Fruit fly (Drosophila melanogaster) whole organism, embryonic: ENCODE data around the gene CG32483.

Source experiments
- Abd-B ChIP-seq: fragments of 200-800 bp; sonication (Bioruptor generic); optimal IDR thresholded peaks from 2 replicates; lab custom pipeline; 2018; ENCODE audit warnings: missing biosample characterization, mild to moderate bottlenecking, missing genetic modification characterization, moderate library complexity
- CG10267 ChIP-seq: fragments of 200-800 bp; sonication (Bioruptor generic); optimal IDR thresholded peaks from 2 replicates; lab custom pipeline; 2018; ENCODE audit warnings: missing biosample characterization, mild to moderate bottlenecking, missing genetic modification characterization, moderate library complexity
- CG10321 ChIP-seq: fragments of 200-800 bp; sonication (Bioruptor generic); IDR thresholded peaks from 2 replicates; pipeline ENCODE4 v1.3.6; 2022; ENCODE audit warnings: missing biosample characterization, missing genetic modification characterization
- CG10431 ChIP-seq: fragments of 200-800 bp; sonication (Bioruptor generic); optimal IDR thresholded peaks from 3 replicates; lab custom pipeline; 2018; ENCODE audit warnings: missing biosample characterization, mild to moderate bottlenecking, missing genetic modification characterization
- CG14710 ChIP-seq: fragments of 200-800 bp; sonication (Bioruptor generic); optimal IDR thresholded peaks from 3 replicates; lab custom pipeline; 2019; ENCODE audit warnings: missing biosample characterization, mild to moderate bottlenecking, missing genetic modification characterization, moderate library complexity
- CG16813 ChIP-seq: fragments of 200-800 bp; sonication (Bioruptor generic); IDR thresholded peaks from 3 replicates; pipeline ENCODE4 v1.3.6; 2022; ENCODE audit warnings: missing biosample characterization, missing genetic modification characterization; ENCODE audit not compliant: partially characterized antibody
- CG2202 ChIP-seq: fragments of 200-800 bp; sonication (Bioruptor generic); optimal IDR thresholded peaks from 2 replicates; lab custom pipeline; 2018; ENCODE audit warnings: missing biosample characterization, mild to moderate bottlenecking, missing genetic modification characterization
- CG30020 ChIP-seq: fragments of 200-800 bp; optimal IDR thresholded peaks from 2 replicates; lab custom pipeline; 2019; ENCODE audit warnings: missing biosample characterization, mild to moderate bottlenecking, missing genetic modification characterization, moderate library complexity
- CG33557 ChIP-seq: fragments of 200-800 bp; sonication (Bioruptor generic); optimal IDR thresholded peaks from 2 replicates; lab custom pipeline; 2019; ENCODE audit warnings: missing biosample characterization, mild to moderate bottlenecking, missing genetic modification characterization, moderate library complexity
- CG34224 ChIP-seq: fragments of 200-800 bp; sonication (Bioruptor generic); IDR thresholded peaks from 3 replicates; pipeline ENCODE4 v1.3.6; 2022; ENCODE audit warnings: missing biosample characterization, missing genetic modification characterization; ENCODE audit not compliant: partially characterized antibody
- CG3726 ChIP-seq: fragments of 200-800 bp; sonication (Bioruptor generic); IDR thresholded peaks from 3 replicates; pipeline ENCODE4, ENCODE4 v1.3.6; 2022; ENCODE audit warnings: missing biosample characterization, missing genetic modification characterization
- CG3838 ChIP-seq: fragments of 200-800 bp; sonication (Bioruptor generic); optimal IDR thresholded peaks from 3 replicates; lab custom pipeline; 2016; ENCODE audit warnings: missing biosample characterization, missing genetic modification characterization
- CG4360 ChIP-seq: fragments of 200-800 bp; sonication (Bioruptor generic); IDR thresholded peaks from 2 replicates; pipeline ENCODE4 v1.3.6; 2022; ENCODE audit warnings: missing biosample characterization, missing genetic modification characterization
- CG6272 ChIP-seq: fragments of 200-800 bp; sonication (Bioruptor generic); IDR thresholded peaks from 2 replicates; pipeline ENCODE4 v1.3.6; 2022; ENCODE audit warnings: missing biosample characterization, missing genetic modification characterization
- CG7357 ChIP-seq: fragments of 200-800 bp; sonication (Bioruptor generic); IDR thresholded peaks from 3 replicates; pipeline ENCODE4 v1.3.6; 2022; ENCODE audit warnings: missing biosample characterization, missing genetic modification characterization
- CG7372 ChIP-seq: fragments of 200-800 bp; sonication (Bioruptor generic); IDR thresholded peaks from 2 replicates; pipeline ENCODE4 v1.3.6; 2022; ENCODE audit warnings: missing biosample characterization, missing genetic modification characterization
- CG7745 ChIP-seq: fragments of 200-800 bp; sonication (Bioruptor generic); optimal IDR thresholded peaks from 2 replicates; lab custom pipeline; 2018; ENCODE audit warnings: missing biosample characterization, mild to moderate bottlenecking, missing genetic modification characterization, moderate library complexity
- CG7839 ChIP-seq: fragments of 200-800 bp; sonication (Bioruptor generic); optimal IDR thresholded peaks from 3 replicates; lab custom pipeline; 2018; ENCODE audit warnings: missing biosample characterization, mild to moderate bottlenecking, missing genetic modification characterization, moderate library complexity
- CG8290 ChIP-seq, 3 experiments: fragments of 200-800 bp; sonication (Bioruptor generic); optimal IDR thresholded peaks; 2 replicates each; lab custom pipeline; 2016 to 2019; ENCODE audit warnings: missing biosample characterization in 3 of 3, missing genetic modification characterization in 3 of 3, mild to moderate bottlenecking in 2 of 3, moderate library complexity in 1 of 3
- CG9437 ChIP-seq: fragments of 200-800 bp; sonication (Bioruptor generic); optimal IDR thresholded peaks from 2 replicates; lab custom pipeline; 2018; ENCODE audit warnings: missing biosample characterization, mild to moderate bottlenecking, missing genetic modification characterization
- CG9727 ChIP-seq: fragments of 200-800 bp; sonication (Bioruptor generic); optimal IDR thresholded peaks from 3 replicates; lab custom pipeline; 2017; ENCODE audit warnings: missing biosample characterization, mild to moderate bottlenecking, missing genetic modification characterization
- CrebB ChIP-seq: fragments of 200-800 bp; sonication (Bioruptor generic); optimal IDR thresholded peaks from 3 replicates; lab custom pipeline; 2018; ENCODE audit warnings: missing biosample characterization, mild to moderate bottlenecking, missing genetic modification characterization
- E2f2 ChIP-seq: fragments of 200-800 bp; sonication (Bioruptor generic); IDR thresholded peaks from 2 replicates; pipeline ENCODE4 v1.3.6; 2022; ENCODE audit warnings: missing biosample characterization, missing genetic modification characterization
- HHEX ChIP-seq: fragments of 200-800 bp; sonication (Bioruptor generic); optimal IDR thresholded peaks from 3 replicates; lab custom pipeline; 2017; ENCODE audit warnings: missing biosample characterization, mild to moderate bottlenecking, missing genetic modification characterization, missing genetic modification reagents
- Hr3 ChIP-seq: fragments of 200-800 bp; sonication (Bioruptor generic); optimal IDR thresholded peaks from 3 replicates; lab custom pipeline; 2016; ENCODE audit warnings: missing biosample characterization, missing genetic modification characterization
- NC2α ChIP-seq: fragments of 200-800 bp; sonication (Bioruptor generic); optimal IDR thresholded peaks from 2 replicates; lab custom pipeline; 2016; ENCODE audit warnings: missing biosample characterization, missing genetic modification characterization
- Nf-YA ChIP-seq: fragments of 200-800 bp; sonication (Bioruptor generic); IDR thresholded peaks from 2 replicates; pipeline ENCODE4 v1.3.6; 2022; ENCODE audit warnings: missing biosample characterization, missing genetic modification characterization
- Oli ChIP-seq: fragments of 200-800 bp; sonication (Bioruptor generic); optimal IDR thresholded peaks from 2 replicates; lab custom pipeline; 2018; ENCODE audit warnings: missing biosample characterization, mild to moderate bottlenecking, missing genetic modification characterization, moderate library complexity
- Optix ChIP-seq: fragments of 200-800 bp; sonication (Bioruptor generic); IDR thresholded peaks from 3 replicates; pipeline ENCODE4 v1.3.6; 2022; ENCODE audit warnings: missing biosample characterization, missing genetic modification characterization
- Stat92E ChIP-seq, 3 experiments: fragments of >200 bp in 2 of 3; fragments of 200-800 bp in 1 of 3; sonication (Bioruptor generic) in 1 of 3; optimal IDR thresholded peaks; 2 replicates each; lab custom pipeline; 2017 to 2019; ENCODE audit warnings: missing biosample characterization in 3 of 3, missing genetic modification characterization in 3 of 3, mild to moderate bottlenecking in 1 of 3, moderate library complexity in 1 of 3
- YL-1 ChIP-seq: fragments of 200-800 bp; sonication (Bioruptor generic); optimal IDR thresholded peaks from 3 replicates; lab custom pipeline; 2017; ENCODE audit warnings: missing biosample characterization, mild to moderate bottlenecking, missing genetic modification characterization
- abd-A ChIP-seq: fragments of 200-800 bp; sonication (Bioruptor generic); optimal IDR thresholded peaks from 3 replicates; lab custom pipeline; 2019; ENCODE audit warnings: missing biosample characterization, mild to moderate bottlenecking, missing genetic modification characterization, moderate library complexity
- amos ChIP-seq: fragments of 200-800 bp; sonication (Bioruptor generic); IDR thresholded peaks from 2 replicates; pipeline ENCODE4 v1.3.6; 2022; ENCODE audit warnings: missing biosample characterization, missing genetic modification characterization; ENCODE audit not compliant: partially characterized antibody
- bsh ChIP-seq, 2 experiments: fragments of 200-800 bp; sonication (Bioruptor generic); optimal IDR thresholded peaks; 2 replicates each; lab custom pipeline; 2017 to 2018; ENCODE audit warnings: mild to moderate bottlenecking in 2 of 2, missing biosample characterization in 2 of 2, missing genetic modification characterization in 2 of 2, moderate library complexity in 1 of 2
- gem ChIP-seq: fragments of 200-800 bp; sonication (Bioruptor generic); optimal IDR thresholded peaks from 2 replicates; lab custom pipeline; 2019; ENCODE audit warnings: missing biosample characterization, mild to moderate bottlenecking, missing genetic modification characterization, moderate library complexity
- gfzf ChIP-seq: fragments of 200-800 bp; sonication (Bioruptor generic); optimal IDR thresholded peaks from 2 replicates; lab custom pipeline; 2016; ENCODE audit warnings: missing biosample characterization, mild to moderate bottlenecking, missing genetic modification characterization, moderate library complexity
- kah ChIP-seq: fragments of 200-800 bp; sonication (Bioruptor generic); optimal IDR thresholded peaks from 2 replicates; lab custom pipeline; 2018; ENCODE audit warnings: missing biosample characterization, mild to moderate bottlenecking, missing genetic modification characterization
- ken ChIP-seq: fragments of 200-800 bp; sonication (Bioruptor generic); IDR thresholded peaks from 3 replicates; pipeline ENCODE4 v1.3.6; 2022; ENCODE audit warnings: missing biosample characterization, missing genetic modification characterization
- mam ChIP-seq: fragments of 200-800 bp; sonication (Bioruptor generic); optimal IDR thresholded peaks from 3 replicates; lab custom pipeline; 2016; ENCODE audit warnings: missing biosample characterization, missing genetic modification characterization
- nom ChIP-seq: fragments of 200-800 bp; sonication (Bioruptor generic); optimal IDR thresholded peaks from 2 replicates; lab custom pipeline; 2017; ENCODE audit warnings: missing biosample characterization, missing genetic modification characterization, mild to moderate bottlenecking, moderate library complexity, missing genetic modification reagents
- pita ChIP-seq: fragments of 200-800 bp; sonication (Bioruptor generic); optimal IDR thresholded peaks from 2 replicates; lab custom pipeline; 2017; ENCODE audit warnings: missing biosample characterization, mild to moderate bottlenecking, missing genetic modification characterization
- pum ChIP-seq: fragments of 200-800 bp; sonication (Bioruptor generic); optimal IDR thresholded peaks from 2 replicates; lab custom pipeline; 2016; ENCODE audit warnings: missing biosample characterization, missing genetic modification characterization
- pzg ChIP-seq: fragments of 200-800 bp; sonication (Bioruptor generic); optimal IDR thresholded peaks from 3 replicates; lab custom pipeline; 2018; ENCODE audit warnings: missing biosample characterization, mild to moderate bottlenecking, missing genetic modification characterization, moderate library complexity
- seq ChIP-seq: fragments of 200-800 bp; sonication (Bioruptor generic); IDR thresholded peaks from 2 replicates; pipeline ENCODE4 v1.3.6; 2022; ENCODE audit warnings: missing biosample characterization, missing genetic modification characterization
- slbo ChIP-seq: fragments of 200-800 bp; sonication (Bioruptor generic); IDR thresholded peaks from 2 replicates; pipeline ENCODE4 v1.3.6; 2022; ENCODE audit warnings: missing biosample characterization, missing genetic modification characterization
- sqz ChIP-seq: fragments of 200-800 bp; sonication (Bioruptor generic); optimal IDR thresholded peaks from 3 replicates; lab custom pipeline; 2018; ENCODE audit warnings: missing biosample characterization, mild to moderate bottlenecking, missing genetic modification characterization
- ssp ChIP-seq: fragments of 200-800 bp; sonication (Bioruptor generic); IDR thresholded peaks from 2 replicates; pipeline ENCODE4 v1.3.6; 2022; ENCODE audit warnings: missing biosample characterization, missing genetic modification characterization
- trem ChIP-seq: fragments of 200-800 bp; optimal IDR thresholded peaks from 3 replicates; lab custom pipeline; 2019; ENCODE audit warnings: missing biosample characterization, mild to moderate bottlenecking, missing genetic modification characterization, moderate library complexity
- tx ChIP-seq: fragments of 200-800 bp; sonication (Bioruptor generic); optimal IDR thresholded peaks from 2 replicates; lab custom pipeline; 2016; ENCODE audit warnings: missing biosample characterization, missing genetic modification characterization

Gene CG32483

DNA sequence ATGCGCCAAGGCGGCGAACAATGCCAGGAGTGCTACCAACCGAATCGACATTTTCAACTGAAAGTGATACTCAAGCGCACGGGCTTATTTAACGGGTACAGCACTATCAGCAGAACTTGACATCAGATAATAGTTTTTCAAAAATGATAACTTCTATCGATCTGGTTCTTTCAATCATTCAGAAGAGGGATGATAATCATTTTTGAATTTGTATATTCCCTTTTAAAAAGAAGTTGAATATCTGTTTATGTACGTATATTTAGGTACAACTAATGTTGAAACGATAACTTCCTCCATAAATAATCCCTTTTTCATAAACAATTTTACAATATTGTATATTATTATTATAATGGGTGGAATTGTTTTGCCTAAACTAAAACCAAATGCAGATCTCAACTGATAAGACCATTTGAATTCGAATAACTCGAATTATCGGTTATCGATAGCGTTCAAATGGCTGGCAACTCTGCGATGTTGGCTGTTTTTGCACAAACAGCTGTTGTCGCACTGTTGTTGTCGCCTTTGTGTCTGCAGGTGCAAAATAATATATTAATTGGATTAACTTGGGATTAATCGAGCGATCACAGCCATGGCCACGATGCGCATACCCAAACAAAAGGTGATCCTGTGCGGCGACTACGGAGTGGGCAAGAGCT is at the start of gene CG32483, which contains the start of gene RabX6 (continued):
- no peak for TF ChIP-seq CG16813 (GFP tag; lab: Robert Waterston, UW)
- TF ChIP-seq E2f2 (GFP tag; lab: Robert Waterston, UW), result peak; percentile 90
- peak; percentile 63; the same call in 1 of the 2 replicates for TF ChIP-seq CG4360
- no peak for TF ChIP-seq pum (GFP tag; lab: Kevin White, UChicago)
- TF ChIP-seq tx (GFP tag; lab: Kevin White, UChicago), result no peak
- TF ChIP-seq CG10321 (GFP tag; lab: Robert Waterston, UW), result no peak
- no peak for TF ChIP-seq abd-A
- TF ChIP-seq YL-1 (GFP tag; lab: Kevin White, UChicago), result no peak
- TF ChIP-seq Stat92E (GFP tag; optimal IDR thresholded peaks at IDR 0.05; lab: Kevin White, UChicago), result no peak
- TF ChIP-seq CG7357 (GFP tag; lab: Robert Waterston, UW), result no peak
- no peak for TF ChIP-seq pita
- TF ChIP-seq ssp (GFP tag; lab: Robert Waterston, UW), result no peak
- no peak for TF ChIP-seq mam (GFP tag; lab: Kevin White, UChicago)
- peak; percentile 36; the same call in 1 of the 2 replicates for TF ChIP-seq amos (GFP tag; lab: Robert Waterston, UW)
- TF ChIP-seq ken (GFP tag; lab: Robert Waterston, UW), result no peak
- TF ChIP-seq gem (tag; lab: Kevin White, UChicago), result no peak
- peak; percentile 4 for TF ChIP-seq CG14710 (tag; lab: Kevin White, UChicago)
- TF ChIP-seq CG6272 (GFP tag; lab: Robert Waterston, UW), result no peak
- TF ChIP-seq kah, result no peak
- peak; percentile 2 for TF ChIP-seq sqz (GFP tag; lab: Kevin White, UChicago)
- TF ChIP-seq Hr3, result no peak
- TF ChIP-seq CG3838 (GFP tag; lab: Kevin White, UChicago), result peak; percentile 95
- no peak for TF ChIP-seq HHEX (GFP tag; lab: Kevin White, UChicago)
- no peak for TF ChIP-seq CG7372 (GFP tag; lab: Robert Waterston, UW)
- TF ChIP-seq CG2202, result no peak
- TF ChIP-seq Nf-YA, result no peak
- TF ChIP-seq slbo (GFP tag; lab: Robert Waterston, UW), result no peak
- no peak for TF ChIP-seq nom
- TF ChIP-seq trem, result peak; percentile 35
- TF ChIP-seq CG30020 (tag; lab: Kevin White, UChicago), result no peak
- no peak for TF ChIP-seq Oli
- no peak for TF ChIP-seq CG7839 (tag; lab: Kevin White, UChicago)
- TF ChIP-seq CG9727 (GFP tag; lab: Kevin White, UChicago), result no peak
- no peak for TF ChIP-seq bsh (GFP tag; optimal IDR thresholded peaks at IDR 0.05; lab: Kevin White, UChicago)
- TF ChIP-seq CG33557, result no peak
- no peak for TF ChIP-seq CrebB
- TF ChIP-seq gfzf (GFP tag; lab: Kevin White, UChicago), result peak; percentile 18
- peak; percentile 3 for TF ChIP-seq CG10267 (tag; lab: Kevin White, UChicago)
- no peak for TF ChIP-seq CG10431 (GFP tag; lab: Kevin White, UChicago)
- TF ChIP-seq Optix (GFP tag; lab: Robert Waterston, UW), result no peak
- no peak for TF ChIP-seq CG3726 (GFP tag; lab: Robert Waterston, UW)
- TF ChIP-seq seq, result no peak
- peak; percentile 54 for TF ChIP-seq pzg
- no peak for TF ChIP-seq CG8290 (GFP tag; optimal IDR thresholded peaks at IDR 0.05; lab: Kevin White, UChicago)
- TF ChIP-seq CG8290 (tag; optimal IDR thresholded peaks at IDR 0.05; lab: Kevin White, UChicago), result peak in 1 of 2 experiments; percentile 9
- TF ChIP-seq CG9437 (GFP tag; lab: Kevin White, UChicago), result no peak
- TF ChIP-seq Abd-B (GFP tag; lab: Kevin White, UChicago), result no peak
- no peak for TF ChIP-seq CG7745 (tag; lab: Kevin White, UChicago)
- TF ChIP-seq CG34224 (GFP tag; lab: Robert Waterston, UW), result peak; percentile 61; the same call in 1 of the 3 replicates
- TF ChIP-seq NC2α (GFP tag; lab: Kevin White, UChicago), result no peak
